Worm (Caenorhabditis elegans): ENCODE results near the gene R02D5.24.

DNA sequence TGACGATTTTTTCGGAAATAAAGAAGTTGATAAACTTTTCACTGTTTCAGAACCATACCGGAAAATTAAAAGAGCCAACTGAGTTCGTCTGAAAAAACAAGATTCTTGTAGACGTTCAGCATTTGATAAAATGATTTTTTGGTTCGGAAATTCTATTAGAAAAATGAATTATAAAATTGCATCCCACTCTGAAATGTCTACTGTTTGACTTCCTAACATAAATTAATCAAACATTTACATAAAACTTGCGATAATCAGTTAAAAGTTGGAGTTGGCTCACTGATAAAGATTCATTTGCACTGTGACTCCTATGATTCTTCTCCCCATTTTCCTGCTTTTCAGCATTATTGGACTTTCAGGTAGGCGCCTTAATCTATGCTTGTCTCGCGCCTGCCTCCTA, 32.2 kb upstream of the R02D5.24 start, which contains the start of gene clec-57:
- TF ChIP-seq ceh-28 (tag; optimal IDR thresholded peaks at IDR 0.05), result no peak
- no peak for TF ChIP-seq nhr-25 (tag; optimal IDR thresholded peaks at IDR 0.05)
- no peak for TF ChIP-seq fkh-10 (GFP tag; optimal IDR thresholded peaks at IDR 0.05)
- no peak for TF ChIP-seq egl-27 (tag; optimal IDR thresholded peaks at IDR 0.05)
